Fruit fly (Drosophila melanogaster): ENCODE results near the gene AdamTS-B.

AdamTS-B gene

DNA sequence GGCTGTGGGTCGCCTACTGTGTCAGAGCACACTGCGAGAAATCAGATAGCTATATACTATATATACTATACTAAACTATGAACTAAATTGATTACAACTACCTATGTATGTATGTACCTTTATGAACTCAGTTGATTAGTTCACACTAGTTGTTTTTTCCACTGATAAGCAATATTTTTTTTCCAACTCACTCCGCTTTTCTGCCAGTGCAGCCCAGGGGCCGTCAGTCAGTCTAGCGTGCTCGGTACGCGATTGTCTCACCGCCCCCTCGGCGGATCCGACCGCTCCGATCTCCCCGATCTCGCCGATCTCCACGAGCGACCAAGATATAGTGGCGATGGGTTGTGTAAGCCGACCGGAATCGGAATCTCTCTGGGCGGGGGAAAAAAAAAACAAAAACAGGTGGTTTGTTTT lies 7.5 kb downstream of the AdamTS-B start (continued):
- TF ChIP-seq ssp (GFP tag; IDR thresholded peaks at IDR 0.05), result peak; percentile 82
- TF ChIP-seq CG2120 (GFP tag; optimal IDR thresholded peaks at IDR 0.05), result peak; percentile 87
- TF ChIP-seq chif (GFP tag; optimal IDR thresholded peaks at IDR 0.05), result peak; percentile 48 to 76
- peak; percentile 71 for TF ChIP-seq salm (tag; optimal IDR thresholded peaks at IDR 0.05)
- peak; percentile 54 for TF ChIP-seq CG31388 (GFP tag; optimal IDR thresholded peaks at IDR 0.05)
- TF ChIP-seq CG7963 (GFP tag; IDR thresholded peaks at IDR 0.05; ENCODE audit: partially characterized antibody), result no peak
- TF ChIP-seq CG3847 (GFP tag; IDR thresholded peaks at IDR 0.05), result peak; percentile 84
- TF ChIP-seq pan (optimal IDR thresholded peaks at IDR 0.05), result no peak
- peak in 1 of 2 experiments; percentile 95 for TF ChIP-seq pan (GFP tag; optimal IDR thresholded peaks at IDR 0.05 in 1 of 2, IDR thresholded peaks at IDR 0.05 in 1 of 2)
- TF ChIP-seq Doc2 (GFP tag; IDR thresholded peaks at IDR 0.05), result peak; percentile 78
- TF ChIP-seq sens (GFP tag), result peak; percentile 93
- TF ChIP-seq CG31224 (GFP tag; IDR thresholded peaks at IDR 0.05), result peak; percentile 87
- peak; percentile 35 for TF ChIP-seq tio (GFP tag; optimal IDR thresholded peaks at IDR 0.05)
- TF ChIP-seq dan (GFP tag; IDR thresholded peaks at IDR 0.05), result 0 out of 2 replicates have a peak, but pooled peaks have one; percentile 35
- TF ChIP-seq sisA (GFP tag; IDR thresholded peaks at IDR 0.05), result peak; percentile 87
- TF ChIP-seq CG9932 (GFP tag; IDR thresholded peaks at IDR 0.05), result peak; percentile 90
- TF ChIP-seq br (optimal IDR thresholded peaks at IDR 0.05), result no peak
- peak; percentile 41 for TF ChIP-seq CG7786 (GFP tag; optimal IDR thresholded peaks at IDR 0.05)
- no peak for TF ChIP-seq Sry-β (GFP tag; optimal IDR thresholded peaks at IDR 0.05)
- TF ChIP-seq Sox102F (GFP tag; optimal IDR thresholded peaks at IDR 0.05), result peak; percentile 88
- peak; percentile 77 for TF ChIP-seq tin (GFP tag; optimal IDR thresholded peaks at IDR 0.05)
- TF ChIP-seq gce (GFP tag; IDR thresholded peaks at IDR 0.05), result peak; percentile 87
- peak; percentile 66 for TF ChIP-seq zen (tag; optimal IDR thresholded peaks at IDR 0.05)
- peak; percentile 84 for TF ChIP-seq ind (GFP tag; optimal IDR thresholded peaks at IDR 0.05)
- TF ChIP-seq hkb (optimal IDR thresholded peaks at IDR 0.05), result no peak
- peak; percentile 92 for TF ChIP-seq hkb (GFP tag; IDR thresholded peaks at IDR 0.05)
- peak; percentile 37 for TF ChIP-seq slp2 (GFP tag; optimal IDR thresholded peaks at IDR 0.05)
- TF ChIP-seq nerfin-2 (GFP tag; IDR thresholded peaks at IDR 0.05; ENCODE audit: partially characterized antibody), result no peak
- no peak for TF ChIP-seq Dp (GFP tag; optimal IDR thresholded peaks at IDR 0.05)
- peak; percentile 94 for TF ChIP-seq vvl (GFP tag; IDR thresholded peaks at IDR 0.05)
- TF ChIP-seq HmgD (GFP tag; optimal IDR thresholded peaks at IDR 0.05), result no peak
- peak; percentile 67 for TF ChIP-seq CG10979 (tag; optimal IDR thresholded peaks at IDR 0.05)
- TF ChIP-seq grn (GFP tag; optimal IDR thresholded peaks at IDR 0.05), result peak; percentile 66
- TF ChIP-seq Opbp (GFP tag; IDR thresholded peaks at IDR 0.05; ENCODE audit: partially characterized antibody), result no peak
- peak; percentile 92 for TF ChIP-seq lmd (GFP tag; IDR thresholded peaks at IDR 0.05)
- TF ChIP-seq CG33213 (GFP tag; optimal IDR thresholded peaks at IDR 0.05), result no peak
- TF ChIP-seq stwl (tag; optimal IDR thresholded peaks at IDR 0.05), result no peak
- peak; percentile 68 for TF ChIP-seq fd3F (GFP tag; optimal IDR thresholded peaks at IDR 0.05)
- no peak for TF ChIP-seq YL-1 (GFP tag; optimal IDR thresholded peaks at IDR 0.05)
- TF ChIP-seq CG11093 (GFP tag; IDR thresholded peaks at IDR 0.05), result peak; percentile 90
- peak; percentile 89 for TF ChIP-seq slbo (GFP tag; IDR thresholded peaks at IDR 0.05)
- no peak for TF ChIP-seq lov (optimal IDR thresholded peaks at IDR 0.05)
- peak; percentile 81; the same call in 2 of the 3 replicates for TF ChIP-seq lov (GFP tag; IDR thresholded peaks at IDR 0.05)
- peak; percentile 82 for TF ChIP-seq peb (GFP tag; IDR thresholded peaks at IDR 0.05)
- peak; percentile 92 for TF ChIP-seq CG11247 (GFP tag; IDR thresholded peaks at IDR 0.05)
- TF ChIP-seq gcm (GFP tag; optimal IDR thresholded peaks at IDR 0.05), result peak; percentile 64
- no peak for TF ChIP-seq CG3995 (GFP tag; optimal IDR thresholded peaks at IDR 0.05)
- TF ChIP-seq CG6854 (GFP tag; optimal IDR thresholded peaks at IDR 0.05), result peak; percentile 82
- peak; percentile 80 for TF ChIP-seq H2.0 (GFP tag; IDR thresholded peaks at IDR 0.05)
- TF ChIP-seq pb (GFP tag; optimal IDR thresholded peaks at IDR 0.05), result peak; percentile 32
- TF ChIP-seq Dip2 (GFP tag; IDR thresholded peaks at IDR 0.05), result peak; percentile 41; the same call in 1 of the 2 replicates
- no peak for TF ChIP-seq sima (GFP tag; optimal IDR thresholded peaks at IDR 0.05)
- peak; percentile 86 for TF ChIP-seq CG31441 (GFP tag; IDR thresholded peaks at IDR 0.05)
